Fruit fly (Drosophila melanogaster): Measurements from ENCODE around the gene CG34174.

The CG34174 gene

dm6 chr2L:2198613-2199432 is 15.2 kb upstream of the CG34174 start (continued):
- TF ChIP-seq Gug (GFP tag; IDR thresholded peaks at IDR 0.05) (peak; percentile 88), CG15479 (GFP tag; optimal IDR thresholded peaks at IDR 0.05) (no peak), CG8944 (GFP tag; optimal IDR thresholded peaks at IDR 0.05) (peak; percentile 88), nerfin-2 (GFP tag; IDR thresholded peaks at IDR 0.05; ENCODE audit: partially characterized antibody) (no peak), Dip3 (GFP tag; optimal IDR thresholded peaks at IDR 0.05) (peak; percentile 89), dysf (GFP tag; IDR thresholded peaks at IDR 0.05) (no peak), gro (GFP tag; optimal IDR thresholded peaks at IDR 0.05) (peak; percentile 80), lab (GFP tag; optimal IDR thresholded peaks at IDR 0.05) (peak; percentile 87), BEAF-32 (GFP tag; optimal IDR thresholded peaks at IDR 0.05) (no peak), sna (GFP tag; IDR thresholded peaks at IDR 0.05; ENCODE audit: partially characterized antibody) (no peak), TFAM (GFP tag; optimal IDR thresholded peaks at IDR 0.05) (peak; percentile 48), nau (GFP tag; optimal IDR thresholded peaks at IDR 0.05) (peak; percentile 74), CG4854 (GFP tag; optimal IDR thresholded peaks at IDR 0.05) (peak; percentile 82), CG15514 (GFP tag; optimal IDR thresholded peaks at IDR 0.05) (peak; percentile 71), gsb (GFP tag; IDR thresholded peaks at IDR 0.05) (no peak), CG9817 (tag; optimal IDR thresholded peaks at IDR 0.05) (peak; percentile 61), pzg (GFP tag; optimal IDR thresholded peaks at IDR 0.05) (no peak), ssp (GFP tag; IDR thresholded peaks at IDR 0.05) (no peak), CG10147 (GFP tag; optimal IDR thresholded peaks at IDR 0.05) (peak; percentile 64), CG16863 (GFP tag; optimal IDR thresholded peaks at IDR 0.05) (peak; percentile 85), Gsc (GFP tag; IDR thresholded peaks at IDR 0.05) (no peak), CG4617 (GFP tag; optimal IDR thresholded peaks at IDR 0.05; ENCODE audit: borderline replicate concordance) (peak; percentile 57), CG2889 (GFP tag; IDR thresholded peaks at IDR 0.05) (no peak), stwl (tag; optimal IDR thresholded peaks at IDR 0.05) (no peak), CG1529 (GFP tag; optimal IDR thresholded peaks at IDR 0.05) (peak; percentile 85), CG16779 (GFP tag; IDR thresholded peaks at IDR 0.05) (no peak), onecut (GFP tag; IDR thresholded peaks at IDR 0.05) (peak; percentile 93), Vsx1 (GFP tag; optimal IDR thresholded peaks at IDR 0.05) (peak; percentile 57), wor (GFP tag; IDR thresholded peaks at IDR 0.05) (no peak), fd102C (GFP tag; optimal IDR thresholded peaks at IDR 0.05) (no peak), CG14965 (GFP tag; optimal IDR thresholded peaks at IDR 0.05; ENCODE audit: borderline replicate concordance) (no peak), MTF-1 (GFP tag; optimal IDR thresholded peaks at IDR 0.05; ENCODE audit: borderline replicate concordance) (peak; percentile 60), CG2120 (GFP tag; optimal IDR thresholded peaks at IDR 0.05) (peak; percentile 89), Dad (GFP tag; optimal IDR thresholded peaks at IDR 0.05) (peak; percentile 90), CG14710 (tag; optimal IDR thresholded peaks at IDR 0.05) (peak; percentile 82), B-H2 (GFP tag; optimal IDR thresholded peaks at IDR 0.05) (peak; percentile 28), crol (GFP tag; IDR thresholded peaks at IDR 0.05) (no peak), CG14860 (GFP tag; IDR thresholded peaks at IDR 0.05; ENCODE audit: partially characterized antibody) (no peak), btn (GFP tag; optimal IDR thresholded peaks at IDR 0.05) (peak; percentile 83), Taf1 (GFP tag; IDR thresholded peaks at IDR 0.05) (no peak), cwo (GFP tag; optimal IDR thresholded peaks at IDR 0.05) (peak; percentile 90), CG6272 (GFP tag; IDR thresholded peaks at IDR 0.05) (peak; percentile 84), grau (tag; optimal IDR thresholded peaks at IDR 0.05) (peak; percentile 83), CG17802 (tag; optimal IDR thresholded peaks at IDR 0.05) (peak; percentile 77), pnt (GFP tag; optimal IDR thresholded peaks at IDR 0.05) (peak; percentile 87), Atf3 (GFP tag; optimal IDR thresholded peaks at IDR 0.05) (peak; percentile 87), Fer3 (tag; optimal IDR thresholded peaks at IDR 0.05) (peak; percentile 78), salm (tag; optimal IDR thresholded peaks at IDR 0.05) (peak; percentile 69)

All from whole organism, embryonic.